Worm (Caenorhabditis elegans): ENCODE data around the gene Y73B6BL.23.
A peak's percentile ranks its signal among the peaks of the same experiment; 100 is the strongest.

Gene Y73B6BL.23

ce11 chrIV:6419031-6419582, at the start of gene Y73B6BL.23, which contains the start of gene htp-2:
Gene Y73B6BL.23 (minus strand): TSS chrIV:6419081.
Gene htp-2 (plus strand): TSS chrIV:6419522.
- no peak for TF ChIP-seq him-1 (tag; optimal IDR thresholded peaks at IDR 0.05)
- no peak for TF ChIP-seq dao-5 (tag; optimal IDR thresholded peaks at IDR 0.05)
- no peak for TF ChIP-seq W03F9.2 (tag; optimal IDR thresholded peaks at IDR 0.05)

ce11 chrIV:6464005-6464404, 45.1 kb upstream of the Y73B6BL.23 start, which contains the start of gene acr-25:
Gene acr-25 (plus strand): TSS chrIV:6464305.
- TF ChIP-seq W03F9.2 (tag; optimal IDR thresholded peaks at IDR 0.05) (no peak), dao-5 (tag; optimal IDR thresholded peaks at IDR 0.05) (no peak), him-1 (tag; optimal IDR thresholded peaks at IDR 0.05) (no peak)

DNA sequence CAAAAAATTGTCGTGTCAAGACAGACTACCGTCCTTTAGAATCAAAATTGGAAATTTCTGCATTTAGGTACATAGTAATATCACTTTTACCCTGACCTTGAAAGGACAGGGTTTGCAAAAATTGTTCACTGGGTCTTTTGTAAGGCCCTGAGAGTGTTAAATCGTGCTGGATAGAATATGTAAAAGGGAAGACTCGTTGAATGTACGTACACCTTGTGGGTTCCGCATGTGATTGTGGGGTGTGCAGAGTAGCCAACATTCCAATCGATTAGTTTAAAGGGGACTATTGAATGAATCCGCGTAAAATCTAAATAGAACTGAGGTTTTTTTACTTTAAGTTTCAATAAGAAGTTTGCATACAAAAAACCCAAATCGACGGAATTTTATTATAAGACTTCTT, 41.7 kb upstream of the Y73B6BL.23 start:
- no peak for TF ChIP-seq W03F9.2 (tag; optimal IDR thresholded peaks at IDR 0.05)
- no peak for TF ChIP-seq dao-5 (tag; optimal IDR thresholded peaks at IDR 0.05)
- TF ChIP-seq him-1 (tag; optimal IDR thresholded peaks at IDR 0.05), result no peak

DNA sequence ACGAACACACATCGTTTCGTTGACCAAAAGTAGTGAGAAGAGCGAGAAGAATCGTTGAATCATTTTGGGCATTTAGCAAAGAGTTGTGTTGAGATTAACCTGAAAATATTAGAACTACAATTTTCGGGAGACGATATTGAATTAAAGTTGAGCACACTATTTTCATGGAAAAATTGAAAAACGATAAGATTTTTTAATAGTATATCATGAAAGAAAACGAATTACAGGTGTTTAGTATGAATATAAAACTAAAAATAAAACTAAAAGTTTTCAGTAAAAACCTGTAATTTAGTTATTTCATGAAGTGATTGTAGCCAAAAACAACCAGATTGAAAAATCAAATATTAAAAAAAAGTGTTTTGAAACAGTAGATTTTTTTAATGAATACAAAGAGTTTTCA, 38.6 kb upstream of the Y73B6BL.23 start, which contains the start of gene lgc-10:
lgc-10 (minus strand) TSS at position 101 of the 400 bp plus-strand sequence.
- TF ChIP-seq dao-5 (tag; optimal IDR thresholded peaks at IDR 0.05) (no peak), W03F9.2 (tag; optimal IDR thresholded peaks at IDR 0.05) (no peak), him-1 (tag; optimal IDR thresholded peaks at IDR 0.05) (no peak)

DNA sequence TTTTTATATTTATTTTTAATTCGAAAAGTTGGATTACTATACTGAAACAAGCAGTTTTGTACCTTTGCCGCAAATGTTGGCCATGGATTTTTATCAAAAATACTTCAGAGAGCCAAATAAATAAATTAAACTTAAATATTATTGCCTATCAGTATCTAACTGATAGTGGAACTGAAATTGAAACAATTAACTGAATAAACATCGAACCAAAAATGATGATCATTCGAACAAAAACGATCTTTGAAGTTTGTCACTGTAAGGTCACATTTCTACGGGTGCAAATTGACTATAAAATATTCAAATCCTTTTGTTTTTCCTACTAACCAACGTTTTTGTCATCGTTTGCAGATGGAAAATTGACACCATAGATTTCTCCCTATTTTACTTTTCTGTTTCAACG, 24.1 kb upstream of the Y73B6BL.23 start:
- TF ChIP-seq dao-5 (tag; optimal IDR thresholded peaks at IDR 0.05) (no peak), him-1 (tag; optimal IDR thresholded peaks at IDR 0.05) (no peak), W03F9.2 (tag; optimal IDR thresholded peaks at IDR 0.05) (no peak)

ce11 chrIV:6442016-6442618, 23.2 kb upstream of the Y73B6BL.23 start:
- TF ChIP-seq W03F9.2 (tag; optimal IDR thresholded peaks at IDR 0.05) (no peak), him-1 (tag; optimal IDR thresholded peaks at IDR 0.05) (no peak), dao-5 (tag; optimal IDR thresholded peaks at IDR 0.05) (no peak)

- TF ChIP-seq W03F9.2 (tag; optimal IDR thresholded peaks at IDR 0.05), result no peak
- TF ChIP-seq him-1 (tag; optimal IDR thresholded peaks at IDR 0.05), result no peak
- no peak for TF ChIP-seq dao-5 (tag; optimal IDR thresholded peaks at IDR 0.05)
These were observed 22.7 kb upstream of the Y73B6BL.23 start, which contains the start of gene Y73B6BL.31 for ce11 chrIV:6441601-6442000. Gene Y73B6BL.31 (plus strand): TSS chrIV:6441901.

DNA sequence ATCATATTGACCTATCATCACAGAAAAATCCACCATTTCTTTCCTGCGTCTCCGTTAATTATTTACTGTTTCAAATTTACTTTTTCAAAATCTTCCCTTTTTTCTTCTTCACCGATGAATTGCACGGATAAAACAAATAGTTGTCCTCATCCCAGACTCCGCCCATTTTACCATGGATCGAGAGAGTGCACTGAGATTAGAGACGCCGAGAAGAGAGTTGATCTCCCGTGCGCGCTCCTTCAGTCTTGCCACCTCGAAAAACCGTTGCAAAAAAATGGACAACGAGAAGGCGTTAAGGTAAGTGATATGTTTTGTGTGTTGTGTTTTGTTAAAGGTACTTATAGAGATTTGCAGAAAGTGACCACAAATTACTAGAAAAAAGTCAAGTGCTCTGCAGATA, 19.2 kb upstream of the Y73B6BL.23 start, which contains the start of gene dlc-5:
dlc-5 (plus strand) TSS at position 154 of the 400 bp plus-strand sequence.
- no peak for TF ChIP-seq dao-5 (tag; optimal IDR thresholded peaks at IDR 0.05)
- no peak for TF ChIP-seq him-1 (tag; optimal IDR thresholded peaks at IDR 0.05)
- no peak for TF ChIP-seq W03F9.2 (tag; optimal IDR thresholded peaks at IDR 0.05)

DNA sequence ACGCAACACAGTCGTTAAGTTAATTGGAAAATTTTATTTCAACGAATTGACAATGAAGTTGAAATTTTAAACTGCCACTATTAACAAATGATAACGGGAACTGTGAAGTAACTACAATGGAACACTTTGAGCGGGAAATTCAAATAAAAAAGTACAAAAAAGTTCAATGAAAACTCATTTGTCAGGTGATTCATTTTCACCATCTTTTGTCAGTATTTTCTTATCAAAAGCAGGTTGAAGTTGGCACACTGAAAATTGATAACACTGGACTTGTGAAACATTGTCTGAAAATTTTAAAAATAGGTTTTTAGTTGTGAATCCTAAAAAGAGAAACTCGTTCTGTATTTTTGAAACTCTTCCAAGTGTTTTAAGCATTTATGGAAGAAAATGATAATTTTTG, 14.5 kb upstream of the Y73B6BL.23 start:
- TF ChIP-seq W03F9.2 (tag; optimal IDR thresholded peaks at IDR 0.05) (peak; percentile 2), dao-5 (tag; optimal IDR thresholded peaks at IDR 0.05) (no peak)

ce11 chrIV:6432375-6432774, 13.5 kb upstream of the Y73B6BL.23 start:
- no peak for TF ChIP-seq him-1 (tag; optimal IDR thresholded peaks at IDR 0.05)
- TF ChIP-seq W03F9.2 (tag; optimal IDR thresholded peaks at IDR 0.05), result no peak
- no peak for TF ChIP-seq dao-5 (tag; optimal IDR thresholded peaks at IDR 0.05)

- TF ChIP-seq him-1 (tag; optimal IDR thresholded peaks at IDR 0.05) (no peak), W03F9.2 (tag; optimal IDR thresholded peaks at IDR 0.05) (no peak), dao-5 (tag; optimal IDR thresholded peaks at IDR 0.05) (no peak)
These were observed 12.7 kb upstream of the Y73B6BL.23 start, which contains the start of gene acp-7 for ce11 chrIV:6431582-6431981. Gene acp-7 (minus strand): TSS chrIV:6431682.

DNA sequence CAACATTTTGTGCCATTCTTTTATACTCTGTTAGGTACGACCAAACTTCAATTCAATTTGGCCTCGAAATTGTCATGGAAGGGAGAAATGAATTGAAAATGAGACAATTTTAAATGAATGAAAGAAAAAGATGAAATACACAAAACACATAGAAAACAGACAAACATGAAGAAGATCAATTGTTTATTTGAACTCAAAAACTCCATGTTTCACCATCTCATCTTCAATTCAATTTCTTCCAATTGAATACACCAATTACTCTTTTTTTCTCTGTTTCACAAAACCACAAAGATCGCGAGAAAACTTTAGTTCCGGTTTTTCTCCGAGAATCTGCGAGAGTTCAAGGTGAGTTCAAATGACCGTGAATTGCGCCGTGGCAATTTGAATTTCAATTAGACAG, 8.3 kb upstream of the Y73B6BL.23 start:
- TF ChIP-seq dao-5 (tag; optimal IDR thresholded peaks at IDR 0.05) (no peak), W03F9.2 (tag; optimal IDR thresholded peaks at IDR 0.05) (no peak)

ce11 chrIV:6426089-6426715, 7.3 kb upstream of the Y73B6BL.23 start, which contains the start of gene acp-6:
Gene acp-6 (minus strand): TSS chrIV:6426139.
- no peak for TF ChIP-seq him-1 (tag; optimal IDR thresholded peaks at IDR 0.05)
- no peak for TF ChIP-seq W03F9.2 (tag; optimal IDR thresholded peaks at IDR 0.05)
- TF ChIP-seq dao-5 (tag; optimal IDR thresholded peaks at IDR 0.05), result no peak

- TF ChIP-seq dao-5 (tag; optimal IDR thresholded peaks at IDR 0.05), result no peak
- TF ChIP-seq him-1 (tag; optimal IDR thresholded peaks at IDR 0.05), result no peak
- TF ChIP-seq W03F9.2 (tag; optimal IDR thresholded peaks at IDR 0.05), result no peak
These were observed 2.3 kb upstream of the Y73B6BL.23 start, which contains the start of gene puf-11 for ce11 chrIV:6421183-6421635. Gene puf-11 (plus strand): TSS chrIV:6421585.
